Worm (Caenorhabditis elegans) whole organism, mixed stage, embryonic: ENCODE data around the gene srh-137.

ENCODE experiments used
- M03D4.4 ChIP-seq: sonication (generic microtip); optimal IDR thresholded peaks from 2 replicates; lab custom pipeline; 2017; ENCODE audit warnings: mild to moderate bottlenecking, missing genetic modification characterization, missing compliant biosample characterization
- bed-3 ChIP-seq: fragments of 200-800 bp; sonication (Bioruptor generic); optimal IDR thresholded peaks from 3 replicates; lab custom pipeline; 2018; ENCODE audit warnings: mild to moderate bottlenecking, missing genetic modification characterization, moderate library complexity, missing compliant biosample characterization
- ceh-39 ChIP-seq: fragments of 150-350 bp; optimal IDR thresholded peaks from 2 replicates; lab custom pipeline; 2014; ENCODE audit warnings: missing biosample characterization, missing genetic modification characterization
- ceh-43 ChIP-seq: fragments of 200-800 bp; sonication (Bioruptor generic); optimal IDR thresholded peaks from 2 replicates; lab custom pipeline; 2018; ENCODE audit warnings: mild to moderate bottlenecking, missing genetic modification characterization, moderate library complexity, missing compliant biosample characterization
- ceh-83 ChIP-seq: fragments of 200-800 bp; sonication (Bioruptor generic); optimal IDR thresholded peaks from 2 replicates; lab custom pipeline; 2018; ENCODE audit warnings: mild to moderate bottlenecking, missing genetic modification characterization, missing compliant biosample characterization
- ces-1 ChIP-seq: fragments of 150-350 bp; optimal IDR thresholded peaks from 2 replicates; lab custom pipeline; 2014; ENCODE audit warnings: missing biosample characterization, missing genetic modification reagents, missing genetic modification characterization
- drap-1 ChIP-seq: fragments of 200-800 bp; sonication (Bioruptor generic); optimal IDR thresholded peaks from 3 replicates; lab custom pipeline; 2018; ENCODE audit warnings: mild to moderate bottlenecking, missing genetic modification characterization, missing compliant biosample characterization
- elt-1 ChIP-seq: sonication (generic microtip); optimal IDR thresholded peaks from 2 replicates; lab custom pipeline; 2017; ENCODE audit warnings: missing genetic modification characterization, mild to moderate bottlenecking, missing compliant biosample characterization, antibody characterized with exemption, moderate library complexity, borderline replicate concordance; ENCODE audit not compliant: insufficient read depth
- elt-3 ChIP-seq: fragments of 150-350 bp; optimal IDR thresholded peaks from 2 replicates; lab custom pipeline; 2014; ENCODE audit warnings: missing biosample characterization, missing genetic modification characterization
- flh-1 ChIP-seq: fragments of 200-800 bp; sonication (Bioruptor generic); optimal IDR thresholded peaks from 2 replicates; lab custom pipeline; 2018; ENCODE audit warnings: mild to moderate bottlenecking, missing genetic modification characterization, moderate library complexity, missing compliant biosample characterization
- ham-2 ChIP-seq: fragments of 200-800 bp; sonication (Bioruptor generic); optimal IDR thresholded peaks from 2 replicates; lab custom pipeline; 2018; ENCODE audit warnings: mild to moderate bottlenecking, missing genetic modification characterization, missing compliant biosample characterization
- hlh-1 ChIP-seq: fragments of 150-350 bp; optimal IDR thresholded peaks from 2 replicates; lab custom pipeline; 2014; ENCODE audit warnings: missing biosample characterization, missing genetic modification reagents, missing genetic modification characterization
- lin-13 ChIP-seq: fragments of 150-350 bp; optimal IDR thresholded peaks from 2 replicates; lab custom pipeline; 2014; ENCODE audit warnings: missing biosample characterization, missing genetic modification characterization
- lin-32 ChIP-seq: fragments of 200-800 bp; sonication (Bioruptor generic); optimal IDR thresholded peaks from 2 replicates; lab custom pipeline; 2018; ENCODE audit warnings: mild to moderate bottlenecking, missing genetic modification characterization, missing compliant biosample characterization
- lsy-2 ChIP-seq: fragments of 150-350 bp; optimal IDR thresholded peaks from 2 replicates; lab custom pipeline; 2014; ENCODE audit warnings: missing biosample characterization, missing genetic modification characterization
- mab-5 ChIP-seq: fragments of 150-350 bp; optimal IDR thresholded peaks from 2 replicates; lab custom pipeline; 2014; ENCODE audit warnings: missing biosample characterization, missing genetic modification characterization
- mep-1 ChIP-seq: fragments of 150-350 bp; optimal IDR thresholded peaks from 2 replicates; lab custom pipeline; 2017; ENCODE audit warnings: missing biosample characterization, missing genetic modification reagents, missing genetic modification characterization, inconsistent platforms
- mls-2 ChIP-seq: sonication (generic microtip); optimal IDR thresholded peaks from 2 replicates; lab custom pipeline; 2016; ENCODE audit warnings: mild to moderate bottlenecking, missing genetic modification characterization, moderate library complexity, missing compliant biosample characterization
- nhr-12 ChIP-seq: fragments of 150-350 bp; optimal IDR thresholded peaks from 2 replicates; lab custom pipeline; 2014; ENCODE audit warnings: missing biosample characterization, missing genetic modification characterization
- nhr-2 ChIP-seq: fragments of 150-350 bp; optimal IDR thresholded peaks from 2 replicates; lab custom pipeline; 2014; ENCODE audit warnings: missing biosample characterization, missing genetic modification characterization
- nhr-237 ChIP-seq: fragments of 150-350 bp; optimal IDR thresholded peaks from 2 replicates; lab custom pipeline; 2014; ENCODE audit warnings: missing biosample characterization, missing genetic modification characterization
- nhr-28 ChIP-seq: fragments of 150-350 bp; optimal IDR thresholded peaks from 2 replicates; lab custom pipeline; 2014; ENCODE audit warnings: missing biosample characterization, missing genetic modification characterization
- nhr-76 ChIP-seq: sonication (generic microtip); optimal IDR thresholded peaks from 2 replicates; lab custom pipeline; 2017; ENCODE audit warnings: missing biosample characterization, missing genetic modification characterization
- pha-4 ChIP-seq: fragments of 150-350 bp; optimal IDR thresholded peaks from 2 replicates; lab custom pipeline; 2018; ENCODE audit warnings: missing biosample characterization, missing genetic modification reagents, missing genetic modification characterization
- sem-2 ChIP-seq: fragments of 200-800 bp; sonication (Bioruptor generic); optimal IDR thresholded peaks from 2 replicates; lab custom pipeline; 2018; ENCODE audit warnings: mild to moderate bottlenecking, missing genetic modification characterization, missing compliant biosample characterization
- snpc-4 ChIP-seq: fragments of 150-350 bp; optimal IDR thresholded peaks from 2 replicates; lab custom pipeline; 2014; ENCODE audit warnings: missing biosample characterization, missing genetic modification characterization
- sptf-1 ChIP-seq: sonication (generic microtip); optimal IDR thresholded peaks from 2 replicates; lab custom pipeline; 2017; ENCODE audit warnings: mild to moderate bottlenecking, missing genetic modification characterization, moderate library complexity, missing compliant biosample characterization
- tbx-8 ChIP-seq: fragments of 200-800 bp; sonication (Bioruptor generic); optimal IDR thresholded peaks from 2 replicates; lab custom pipeline; 2018; ENCODE audit warnings: mild to moderate bottlenecking, missing genetic modification characterization, moderate library complexity, missing compliant biosample characterization
- unc-120 ChIP-seq: sonication (generic microtip); optimal IDR thresholded peaks from 2 replicates; lab custom pipeline; 2017; ENCODE audit warnings: missing genetic modification characterization, missing compliant biosample characterization; ENCODE audit not compliant: poor library complexity, severe bottlenecking
- unc-39 ChIP-seq: fragments of 150-350 bp; optimal IDR thresholded peaks from 2 replicates; lab custom pipeline; 2014; ENCODE audit warnings: missing biosample characterization, missing genetic modification characterization
- unc-62 ChIP-seq: fragments of 150-350 bp; optimal IDR thresholded peaks from 2 replicates; lab custom pipeline; 2014; ENCODE audit warnings: missing biosample characterization, missing genetic modification reagents, missing genetic modification characterization
- zip-8 ChIP-seq: fragments of 150-350 bp; optimal IDR thresholded peaks from 2 replicates; lab custom pipeline; 2014; ENCODE audit warnings: missing biosample characterization, missing genetic modification characterization
- ztf-11 ChIP-seq: fragments of 150-350 bp; optimal IDR thresholded peaks from 2 replicates; lab custom pipeline; 2014; ENCODE audit warnings: missing biosample characterization, missing genetic modification characterization

The srh-137 gene

DNA sequence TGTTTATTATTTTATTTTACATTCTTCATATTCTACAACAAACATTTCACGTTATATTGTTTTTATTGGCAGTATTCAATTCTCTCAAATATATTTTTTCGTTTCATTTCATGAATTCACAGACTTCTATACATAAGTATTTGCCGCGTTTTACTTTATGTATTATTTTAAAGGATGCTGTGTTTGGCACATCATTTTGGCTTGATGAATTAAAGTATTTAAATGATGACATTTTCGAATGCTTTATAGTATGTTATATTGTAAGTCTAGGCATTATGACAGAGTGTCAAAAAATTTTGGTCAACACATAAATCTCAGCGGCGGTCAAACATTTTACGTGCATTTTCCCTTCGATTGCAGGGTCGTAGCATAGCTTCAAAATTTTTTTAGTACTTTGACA is 21.0 kb downstream of the srh-137 start:
- TF ChIP-seq tbx-8 (GFP tag; lab: Kevin White, UChicago), result no peak
- TF ChIP-seq lsy-2 (tag; lab: Kevin White, UChicago), result no peak
- TF ChIP-seq M03D4.4 (tag; lab: Kevin White, UChicago), result no peak
- no peak for TF ChIP-seq lin-13 (tag; lab: Kevin White, UChicago)
- TF ChIP-seq pha-4 (tag; lab: Kevin White, UChicago), result no peak
- no peak for TF ChIP-seq zip-8
- no peak for TF ChIP-seq mls-2 (tag; lab: Kevin White, UChicago)
- TF ChIP-seq nhr-237 (tag; lab: Kevin White, UChicago), result no peak
- TF ChIP-seq hlh-1 (tag; lab: Kevin White, UChicago), result no peak

- TF ChIP-seq elt-1, result no peak
- TF ChIP-seq sem-2, result no peak
- TF ChIP-seq nhr-76 (tag; lab: Kevin White, UChicago), result no peak
- no peak for TF ChIP-seq zip-8
- no peak for TF ChIP-seq flh-1 (GFP tag; lab: Kevin White, UChicago)
- TF ChIP-seq lin-13 (tag; lab: Kevin White, UChicago), result no peak
- no peak for TF ChIP-seq drap-1 (GFP tag; lab: Kevin White, UChicago)
- TF ChIP-seq nhr-237 (tag; lab: Kevin White, UChicago), result no peak
- no peak for TF ChIP-seq nhr-2 (tag; lab: Kevin White, UChicago)
- no peak for TF ChIP-seq snpc-4 (tag; lab: Kevin White, UChicago)
- no peak for TF ChIP-seq hlh-1 (tag; lab: Kevin White, UChicago)
- TF ChIP-seq ceh-39 (tag; lab: Kevin White, UChicago), result no peak
- no peak for TF ChIP-seq unc-39 (tag; lab: Kevin White, UChicago)
- no peak for TF ChIP-seq mep-1 (tag; lab: Kevin White, UChicago)
- TF ChIP-seq mab-5 (tag; lab: Kevin White, UChicago), result no peak
- no peak for TF ChIP-seq ceh-83 (GFP tag; lab: Kevin White, UChicago)
- TF ChIP-seq unc-120 (tag; lab: Kevin White, UChicago), result no peak
- no peak for TF ChIP-seq lin-32 (GFP tag; lab: Kevin White, UChicago)
- no peak for TF ChIP-seq unc-62 (GFP tag; lab: Kevin White, UChicago)
- no peak for TF ChIP-seq nhr-28 (tag; lab: Kevin White, UChicago)
Measured at ce11 chrV:16694538-16694937, 21.9 kb downstream of the srh-137 start, which contains the start of gene srz-101. Gene srz-101 (plus strand): TSS chrV:16694838.

- TF ChIP-seq ces-1 (GFP tag; lab: Kevin White, UChicago), result no peak
- TF ChIP-seq M03D4.4 (tag; lab: Kevin White, UChicago), result no peak
- TF ChIP-seq snpc-4 (tag; lab: Kevin White, UChicago), result no peak
- TF ChIP-seq tbx-8 (GFP tag; lab: Kevin White, UChicago), result no peak
- TF ChIP-seq nhr-237 (tag; lab: Kevin White, UChicago), result no peak
- TF ChIP-seq mab-5 (tag; lab: Kevin White, UChicago), result no peak
- TF ChIP-seq elt-1, result no peak
- no peak for TF ChIP-seq ham-2
- no peak for TF ChIP-seq ceh-43 (GFP tag; lab: Kevin White, UChicago)
- TF ChIP-seq elt-3, result no peak
- no peak for TF ChIP-seq mep-1 (tag; lab: Kevin White, UChicago)
- no peak for TF ChIP-seq flh-1 (GFP tag; lab: Kevin White, UChicago)
- no peak for TF ChIP-seq sptf-1 (tag; lab: Kevin White, UChicago)
- TF ChIP-seq zip-8, result no peak
Measured at ce11 chrV:16693732-16694131, 22.7 kb downstream of the srh-137 start, which contains the start of gene srw-42. Gene srw-42 (minus strand): TSS chrV:16693832.

ce11 chrV:16692988-16693387 is 23.5 kb downstream of the srh-137 start:
- TF ChIP-seq ces-1 (GFP tag; lab: Kevin White, UChicago), result no peak
- TF ChIP-seq pha-4 (tag; lab: Kevin White, UChicago), result no peak
- no peak for TF ChIP-seq sem-2
- no peak for TF ChIP-seq ztf-11
- TF ChIP-seq ceh-83 (GFP tag; lab: Kevin White, UChicago), result no peak
- no peak for TF ChIP-seq zip-8
- no peak for TF ChIP-seq mls-2 (tag; lab: Kevin White, UChicago)
- no peak for TF ChIP-seq bed-3 (GFP tag; lab: Kevin White, UChicago)
- no peak for TF ChIP-seq nhr-28 (tag; lab: Kevin White, UChicago)
- TF ChIP-seq hlh-1 (tag; lab: Kevin White, UChicago), result no peak
- no peak for TF ChIP-seq mab-5 (tag; lab: Kevin White, UChicago)
- TF ChIP-seq elt-3, result no peak
- no peak for TF ChIP-seq lin-32 (GFP tag; lab: Kevin White, UChicago)
- no peak for TF ChIP-seq unc-39 (tag; lab: Kevin White, UChicago)
- TF ChIP-seq nhr-12 (tag; lab: Kevin White, UChicago), result no peak
- no peak for TF ChIP-seq drap-1 (GFP tag; lab: Kevin White, UChicago)
- no peak for TF ChIP-seq ceh-43 (GFP tag; lab: Kevin White, UChicago)
